Worm (Caenorhabditis elegans) whole organism, young adult: ENCODE measurements around the gene srz-102.

Experiments
- Y53F4B.3 ChIP-seq: fragments of 200-800 bp; sonication (Bioruptor generic); IDR thresholded peaks from 2 replicates; pipeline ENCODE4 v1.3.6; 2022; ENCODE audit warnings: missing genetic modification reagents, missing genetic modification characterization, missing compliant biosample characterization
- lin-35 ChIP-seq, 3 experiments: fragments of 150-350 bp in 2 of 3; sonication (generic microtip) in 1 of 3; optimal IDR thresholded peaks; 2 replicates each; lab custom pipeline; 2014 to 2018; ENCODE audit warnings: missing biosample characterization in 3 of 3, missing genetic modification characterization in 3 of 3, missing genetic modification reagents in 3 of 3
- lsl-1 ChIP-seq: fragments of 200-800 bp; sonication (Bioruptor generic); optimal IDR thresholded peaks from 2 replicates; lab custom pipeline; 2018; ENCODE audit warnings: mild to moderate bottlenecking, missing genetic modification characterization, moderate library complexity, missing compliant biosample characterization
- nfya-1 ChIP-seq: sonication (generic microtip); optimal IDR thresholded peaks from 2 replicates; lab custom pipeline; 2017; ENCODE audit warnings: antibody characterized with exemption, missing compliant biosample characterization, missing genetic modification characterization, borderline replicate concordance; ENCODE audit not compliant: insufficient read depth
- pbrm-1 ChIP-seq: fragments of 200-800 bp; sonication (Bioruptor generic); IDR thresholded peaks from 2 replicates; pipeline ENCODE4 v1.3.6; 2022; ENCODE audit warnings: missing genetic modification reagents, missing genetic modification characterization, missing compliant biosample characterization
- pha-4 ChIP-seq: fragments of 150-350 bp; sonication (generic microtip); optimal IDR thresholded peaks from 2 replicates; lab custom pipeline; 2014; ENCODE audit warnings: missing biosample characterization, missing genetic modification reagents, missing genetic modification characterization
- snpc-4 ChIP-seq, 5 experiments: fragments of 150-350 bp in 1 of 5; sonication (generic microtip) in 4 of 5; optimal IDR thresholded peaks; 2 replicates each; lab custom pipeline; 2014 to 2018; ENCODE audit warnings: missing genetic modification characterization in 5 of 5, missing biosample characterization in 3 of 5, antibody characterized with exemption in 2 of 5, mild to moderate bottlenecking in 2 of 5, missing compliant biosample characterization in 2 of 5, missing genotype in 2 of 5, moderate library complexity in 2 of 5, missing genetic modification reagents in 1 of 5
- tlf-1 ChIP-seq: fragments of 200-800 bp; sonication (Bioruptor generic); optimal IDR thresholded peaks from 2 replicates; lab custom pipeline; 2018; ENCODE audit warnings: mild to moderate bottlenecking, missing genetic modification characterization, missing compliant biosample characterization

- TF ChIP-seq lin-35 (GFP tag; optimal IDR thresholded peaks at IDR 0.05; lab: Kevin White, UChicago) (no peak), snpc-4 (GFP tag; optimal IDR thresholded peaks at IDR 0.05; lab: Kevin White, UChicago) (no peak), snpc-4 (tag; optimal IDR thresholded peaks at IDR 0.05; lab: Kevin White, UChicago) (peak in 2 of 4 experiments; percentile 38 to 46), lsl-1 (no peak), pbrm-1 (GFP tag; lab: Robert Waterston, UW) (no peak), tlf-1 (GFP tag; lab: Kevin White, UChicago) (no peak), pha-4 (no peak), nfya-1 (tag; lab: Kevin White, UChicago) (no peak), Y53F4B.3 (no peak)
Observed at ce11 chrV:16725955-16726354, 38.6 kb downstream of the srz-102 start.
